Worm (Caenorhabditis elegans): Measurements from ENCODE around the gene lgc-36.
"Not testable (repeated sequence)": the region's sequence is repeated elsewhere in the genome, so short reads cannot be mapped to it uniquely, and the experiment has no call there.

Gene lgc-36

ce11 chrV:11258896-11259295 lies at the start of gene lgc-36:
Gene lgc-36 (minus strand): TSS chrV:11258996.
- TF ChIP-seq W03F9.2 (tag; optimal IDR thresholded peaks at IDR 0.05), result no peak
- TF ChIP-seq dao-5 (tag; optimal IDR thresholded peaks at IDR 0.05), result no peak
- no peak for TF ChIP-seq him-1 (tag; optimal IDR thresholded peaks at IDR 0.05)

ce11 chrV:11308346-11308745 lies 49.5 kb upstream of the lgc-36 start, which contains the start of gene snf-11:
Gene snf-11 (minus strand): TSS chrV:11308446.
- TF ChIP-seq dao-5 (tag; optimal IDR thresholded peaks at IDR 0.05), result no peak
- no peak for TF ChIP-seq him-1 (tag; optimal IDR thresholded peaks at IDR 0.05)
- TF ChIP-seq W03F9.2 (tag; optimal IDR thresholded peaks at IDR 0.05), result no peak

- TF ChIP-seq him-1 (tag; optimal IDR thresholded peaks at IDR 0.05) (no peak), dao-5 (tag; optimal IDR thresholded peaks at IDR 0.05) (no peak), W03F9.2 (tag; optimal IDR thresholded peaks at IDR 0.05) (no peak)
Observed at ce11 chrV:11307781-11308180, 49.0 kb upstream of the lgc-36 start.

ce11 chrV:11304879-11305278 lies 46.1 kb upstream of the lgc-36 start, which contains the start of gene srh-45:
Gene srh-45 (minus strand): TSS chrV:11304979.
- TF ChIP-seq W03F9.2 (tag; optimal IDR thresholded peaks at IDR 0.05) (no peak), him-1 (tag; optimal IDR thresholded peaks at IDR 0.05) (no peak), dao-5 (tag; optimal IDR thresholded peaks at IDR 0.05) (no peak)

- TF ChIP-seq him-1 (tag; optimal IDR thresholded peaks at IDR 0.05) (no peak), W03F9.2 (tag; optimal IDR thresholded peaks at IDR 0.05) (no peak)
Observed at ce11 chrV:11304200-11304599, 45.4 kb upstream of the lgc-36 start.

ce11 chrV:11302698-11303097 lies 43.9 kb upstream of the lgc-36 start, which contains the start of gene srh-46:
Gene srh-46 (minus strand): TSS chrV:11302886.
- TF ChIP-seq dao-5 (tag; optimal IDR thresholded peaks at IDR 0.05) (no peak), him-1 (tag; optimal IDR thresholded peaks at IDR 0.05) (no peak), W03F9.2 (tag; optimal IDR thresholded peaks at IDR 0.05) (no peak)

- TF ChIP-seq dao-5 (tag; optimal IDR thresholded peaks at IDR 0.05) (no peak), him-1 (tag; optimal IDR thresholded peaks at IDR 0.05) (no peak), W03F9.2 (tag; optimal IDR thresholded peaks at IDR 0.05) (no peak)
Observed at ce11 chrV:11300539-11300938, 41.7 kb upstream of the lgc-36 start, which contains the start of gene srh-47. Gene srh-47 (minus strand): TSS chrV:11300639.

ce11 chrV:11299406-11299805 lies 40.6 kb upstream of the lgc-36 start:
- no peak for TF ChIP-seq him-1 (tag; optimal IDR thresholded peaks at IDR 0.05)
- no peak for TF ChIP-seq dao-5 (tag; optimal IDR thresholded peaks at IDR 0.05)
- no peak for TF ChIP-seq W03F9.2 (tag; optimal IDR thresholded peaks at IDR 0.05)

ce11 chrV:11298632-11299031 lies 39.8 kb upstream of the lgc-36 start, which contains the start of gene T03F7.5:
Gene T03F7.5 (minus strand): TSS chrV:11298732.
- TF ChIP-seq him-1 (tag; optimal IDR thresholded peaks at IDR 0.05), result no peak
- TF ChIP-seq W03F9.2 (tag; optimal IDR thresholded peaks at IDR 0.05), result no peak
- no peak for TF ChIP-seq dao-5 (tag; optimal IDR thresholded peaks at IDR 0.05)

- TF ChIP-seq W03F9.2 (tag; optimal IDR thresholded peaks at IDR 0.05) (no peak), dao-5 (tag; optimal IDR thresholded peaks at IDR 0.05) (no peak), him-1 (tag; optimal IDR thresholded peaks at IDR 0.05) (no peak)
Observed at ce11 chrV:11294393-11294792, 35.6 kb upstream of the lgc-36 start, which contains the start of gene T03F7.6. Gene T03F7.6 (plus strand): TSS chrV:11294693.

ce11 chrV:11292682-11293081 lies 33.9 kb upstream of the lgc-36 start:
- no peak for TF ChIP-seq dao-5 (tag; optimal IDR thresholded peaks at IDR 0.05)

- TF ChIP-seq dao-5 (tag; optimal IDR thresholded peaks at IDR 0.05), result no peak
- no peak for TF ChIP-seq W03F9.2 (tag; optimal IDR thresholded peaks at IDR 0.05)
- no peak for TF ChIP-seq him-1 (tag; optimal IDR thresholded peaks at IDR 0.05)
Observed at ce11 chrV:11290888-11291287, 32.1 kb upstream of the lgc-36 start, which contains the start of gene C03E10.1. Gene C03E10.1 (plus strand): TSS chrV:11291188.

- not testable (repeated sequence) for TF ChIP-seq W03F9.2, him-1, dao-5 (tag; optimal IDR thresholded peaks at IDR 0.05)
Observed at ce11 chrV:11286114-11286513, 27.3 kb upstream of the lgc-36 start, which contains the start of gene C03E10.3. Gene C03E10.3 (plus strand): TSS chrV:11286414.

ce11 chrV:11282272-11282671 lies 23.5 kb upstream of the lgc-36 start, which contains the start of gene gly-20:
Gene gly-20 (plus strand): TSS chrV:11282572.
- no peak for TF ChIP-seq W03F9.2 (tag; optimal IDR thresholded peaks at IDR 0.05)
- TF ChIP-seq dao-5 (tag; optimal IDR thresholded peaks at IDR 0.05), result no peak
- TF ChIP-seq him-1 (tag; optimal IDR thresholded peaks at IDR 0.05), result no peak

Measured in whole organism, L4/young adult.